Fruit fly (Drosophila melanogaster) S2 (cell line): Measurements from ENCODE around the gene PK1-R.

Source experiments
- CG8478 ChIP-seq: fragments of >200 bp; optimal IDR thresholded peaks from 2 replicates; lab custom pipeline; 2018
- CTCF ChIP-seq, 2 experiments: fragments of >200 bp; optimal IDR thresholded peaks; 2 replicates each; lab custom pipeline; 2018

DNA sequence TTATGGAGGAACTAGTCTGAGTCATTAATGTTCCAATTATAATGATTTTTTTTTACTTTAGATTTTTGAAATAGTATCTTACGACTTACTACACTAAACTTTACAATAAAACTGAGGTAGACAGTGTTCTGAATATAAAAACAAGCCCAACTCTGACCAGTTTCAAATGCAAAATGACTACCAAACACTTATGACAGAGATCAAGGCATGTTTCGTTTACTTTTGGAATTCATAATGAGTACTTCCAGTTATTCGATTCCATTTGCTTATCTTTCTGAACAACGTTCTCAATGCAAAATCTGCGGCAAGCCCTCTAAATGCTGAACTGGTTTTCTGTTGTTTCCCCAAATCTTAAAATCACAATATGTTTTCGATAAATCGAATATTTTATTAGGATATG lies 48.9 kb upstream of the PK1-R start, which contains the start of gene CG14355:
- TF ChIP-seq CTCF (optimal IDR thresholded peaks at IDR 0.05; lab: Kevin White, UChicago) = no peak
- no peak for TF ChIP-seq CG8478
